Fruit fly (Drosophila melanogaster): Measurements from ENCODE around the gene MICU1.

Gene MICU1

dm6 chr2L:7135069-7135468 is 47.0 kb upstream of the MICU1 start (continued):
- peak; percentile 66 for TF ChIP-seq ttk (GFP tag; IDR thresholded peaks at IDR 0.05)
- TF ChIP-seq Camta (GFP tag; optimal IDR thresholded peaks at IDR 0.05) = peak; percentile 78
- TF ChIP-seq Fer3 (tag; optimal IDR thresholded peaks at IDR 0.05) = peak; percentile 37
- TF ChIP-seq Bteb2 (GFP tag; optimal IDR thresholded peaks at IDR 0.05) = no peak
- TF ChIP-seq ems (GFP tag; optimal IDR thresholded peaks at IDR 0.05) = peak; percentile 66
- peak; percentile 55 for TF ChIP-seq CG11723 (GFP tag; optimal IDR thresholded peaks at IDR 0.05)
- no peak for TF ChIP-seq CG7963 (GFP tag; IDR thresholded peaks at IDR 0.05; ENCODE audit: partially characterized antibody)
- peak; percentile 94 for TF ChIP-seq sens (GFP tag)
- peak; percentile 60 for TF ChIP-seq CG8359 (GFP tag; optimal IDR thresholded peaks at IDR 0.05; ENCODE audit: borderline replicate concordance)
- TF ChIP-seq zen2 (GFP tag; IDR thresholded peaks at IDR 0.05; ENCODE audit: partially characterized antibody) = no peak
- peak; percentile 82 to 85 for TF ChIP-seq chif (GFP tag; optimal IDR thresholded peaks at IDR 0.05)
- peak; percentile 92 for TF ChIP-seq Med (GFP tag)
- no peak for TF ChIP-seq Taf1 (GFP tag; IDR thresholded peaks at IDR 0.05)
- no peak for TF ChIP-seq Doc2 (GFP tag; IDR thresholded peaks at IDR 0.05)
- TF ChIP-seq CG13123 (GFP tag; optimal IDR thresholded peaks at IDR 0.05) = peak; percentile 31
- TF ChIP-seq tup (GFP tag; optimal IDR thresholded peaks at IDR 0.05) = peak; percentile 1
- peak; percentile 85 for TF ChIP-seq CG8388 (GFP tag; optimal IDR thresholded peaks at IDR 0.05)
- TF ChIP-seq CG11093 (GFP tag; IDR thresholded peaks at IDR 0.05) = peak; percentile 66; the same call in 2 of the 3 replicates
- peak; percentile 55 for TF ChIP-seq jing (GFP tag; optimal IDR thresholded peaks at IDR 0.05)
- peak; percentile 13 for TF ChIP-seq CG12299 (tag; optimal IDR thresholded peaks at IDR 0.05)
- TF ChIP-seq CoRest (tag; optimal IDR thresholded peaks at IDR 0.05) = peak; percentile 73
- TF ChIP-seq Usf (GFP tag; optimal IDR thresholded peaks at IDR 0.05) = peak; percentile 6
- no peak for TF ChIP-seq Stat92E (GFP tag; optimal IDR thresholded peaks at IDR 0.05)
- TF ChIP-seq Opbp (GFP tag; IDR thresholded peaks at IDR 0.05; ENCODE audit: partially characterized antibody) = no peak
- TF ChIP-seq CG18476 (GFP tag; optimal IDR thresholded peaks at IDR 0.05) = no peak
- TF ChIP-seq lov (optimal IDR thresholded peaks at IDR 0.05) = no peak
- TF ChIP-seq lov (GFP tag; IDR thresholded peaks at IDR 0.05) = peak; percentile 66; the same call in 1 of the 3 replicates
- TF ChIP-seq Lpt (GFP tag; optimal IDR thresholded peaks at IDR 0.05) = no peak
- peak; percentile 4 for TF ChIP-seq CG10274 (GFP tag; optimal IDR thresholded peaks at IDR 0.05)
- peak; percentile 48 for TF ChIP-seq CG11398 (GFP tag; optimal IDR thresholded peaks at IDR 0.05)
- TF ChIP-seq HLH4C (GFP tag; IDR thresholded peaks at IDR 0.05; ENCODE audit: partially characterized antibody) = no peak
- no peak for TF ChIP-seq scrt (GFP tag; optimal IDR thresholded peaks at IDR 0.05)
- TF ChIP-seq tgo (GFP tag; IDR thresholded peaks at IDR 0.05) = peak; percentile 74
- peak; percentile 47 for TF ChIP-seq NfI (GFP tag; optimal IDR thresholded peaks at IDR 0.05)
- peak; percentile 45 for TF ChIP-seq NC2α (GFP tag; optimal IDR thresholded peaks at IDR 0.05)
- TF ChIP-seq CG4820 (GFP tag; optimal IDR thresholded peaks at IDR 0.05) = peak; percentile 77
- TF ChIP-seq h (optimal IDR thresholded peaks at IDR 0.05) = no peak
- TF ChIP-seq p53 (GFP tag; optimal IDR thresholded peaks at IDR 0.05) = peak; percentile 26
- TF ChIP-seq CG4730 (GFP tag; IDR thresholded peaks at IDR 0.05) = peak; percentile 61
- TF ChIP-seq CG33213 (GFP tag; optimal IDR thresholded peaks at IDR 0.05) = no peak
- TF ChIP-seq rib (GFP tag; IDR thresholded peaks at IDR 0.05) = no peak
- no peak for TF ChIP-seq cwo (GFP tag; optimal IDR thresholded peaks at IDR 0.05)
- TF ChIP-seq fd3F (GFP tag; optimal IDR thresholded peaks at IDR 0.05) = peak; percentile 17
- 0 out of 2 replicates have a peak, but pooled peaks have one; percentile 43 for TF ChIP-seq sob (GFP tag; IDR thresholded peaks at IDR 0.05)
- TF ChIP-seq Dref (GFP tag; IDR thresholded peaks at IDR 0.05) = no peak
- no peak for TF ChIP-seq CG6791 (GFP tag; IDR thresholded peaks at IDR 0.05; ENCODE audit: partially characterized antibody)
- TF ChIP-seq br (optimal IDR thresholded peaks at IDR 0.05) = no peak
- peak; percentile 59 for TF ChIP-seq CHES-1-like (GFP tag; optimal IDR thresholded peaks at IDR 0.05)
- TF ChIP-seq Sox100B (GFP tag; optimal IDR thresholded peaks at IDR 0.05) = peak; percentile 59
- TF ChIP-seq D19A (tag; optimal IDR thresholded peaks at IDR 0.05) = no peak
- no peak; the same call in 2 of the 3 replicates for TF ChIP-seq CG11560 (tag; IDR thresholded peaks at IDR 0.05)
- TF ChIP-seq CG43689 (GFP tag; IDR thresholded peaks at IDR 0.05) = peak; percentile 58; the same call in 1 of the 2 replicates
